Fruit fly (Drosophila melanogaster): Measurements from ENCODE around the gene CG5541.

DNA sequence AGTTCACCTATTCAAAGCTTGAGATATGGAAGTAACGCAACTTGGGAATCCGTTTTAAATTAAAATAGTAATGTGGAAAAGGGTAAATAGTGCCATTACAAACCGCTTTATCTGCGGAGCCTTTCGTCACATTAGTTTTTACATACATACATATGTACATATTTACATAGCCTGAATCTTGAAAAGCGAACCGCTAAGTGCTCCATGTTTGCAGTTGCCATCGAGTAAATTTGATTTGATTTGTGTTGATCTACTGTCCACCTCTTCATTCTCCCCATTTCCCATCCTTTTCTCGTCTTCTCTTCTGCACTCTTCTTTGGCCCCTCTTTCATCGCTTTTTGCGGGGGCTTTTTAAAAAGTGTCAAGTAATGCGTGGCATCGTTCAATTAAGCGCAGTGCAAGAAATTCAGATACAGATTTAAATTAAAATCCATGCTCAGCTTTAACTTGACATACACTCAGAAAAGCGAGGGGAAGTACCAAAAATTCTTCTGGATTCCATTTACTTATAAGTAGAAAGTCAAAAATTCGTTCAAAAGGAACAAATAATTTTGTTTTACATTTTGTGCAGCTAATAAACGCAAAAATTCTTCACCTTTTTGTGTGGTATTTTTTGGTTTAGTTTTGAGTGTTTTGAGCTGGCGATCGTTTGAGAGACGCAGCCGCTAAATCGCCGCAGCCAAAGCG is 767 bp upstream of the CG5541 start:
- TF ChIP-seq Myc (optimal IDR thresholded peaks at IDR 0.05) (no peak), insv (optimal IDR thresholded peaks at IDR 0.05) (no peak), psq (optimal IDR thresholded peaks at IDR 0.05) (no peak), ttk (optimal IDR thresholded peaks at IDR 0.05) (no peak), h (optimal IDR thresholded peaks at IDR 0.05) (no peak)
